Fruit fly (Drosophila melanogaster): ENCODE measurements around the gene Boh2.

Boh2 gene

DNA sequence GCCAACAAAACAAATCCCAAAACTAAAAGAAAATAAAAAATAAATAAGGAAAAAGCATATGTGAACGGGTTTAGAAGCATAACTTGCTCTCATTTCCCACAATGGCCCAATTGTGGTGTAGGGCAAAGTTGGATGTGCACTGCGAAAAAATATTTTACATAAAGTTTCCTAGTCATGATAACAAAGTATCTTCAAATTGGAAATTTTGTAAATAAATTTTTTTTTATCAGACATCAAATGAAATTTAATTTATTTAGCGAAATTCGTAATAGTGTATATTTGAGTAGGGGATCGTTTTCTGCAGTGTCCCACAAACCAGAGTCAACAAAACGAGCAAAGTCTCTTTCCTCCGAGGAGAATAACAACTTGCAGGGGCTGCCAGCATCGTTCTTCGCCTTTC lies 5.3 kb downstream of the Boh2 start (continued):
- TF ChIP-seq Spps (tag; optimal IDR thresholded peaks at IDR 0.05), result no peak
- no peak for TF ChIP-seq Hey (tag; optimal IDR thresholded peaks at IDR 0.05)
- TF ChIP-seq CG10543 (GFP tag; optimal IDR thresholded peaks at IDR 0.05), result no peak
- peak; percentile 29 for TF ChIP-seq Hsf (GFP tag; optimal IDR thresholded peaks at IDR 0.05)
- no peak for TF ChIP-seq chn (GFP tag; optimal IDR thresholded peaks at IDR 0.05)
- no peak for TF ChIP-seq Gug (GFP tag; IDR thresholded peaks at IDR 0.05)
- TF ChIP-seq CG5953 (GFP tag; IDR thresholded peaks at IDR 0.05), result no peak
- no peak for TF ChIP-seq trem (tag; optimal IDR thresholded peaks at IDR 0.05)
- peak; percentile 28 for TF ChIP-seq CG1603 (tag; optimal IDR thresholded peaks at IDR 0.05)
- TF ChIP-seq sd (tag; optimal IDR thresholded peaks at IDR 0.05), result no peak
- 0 out of 3 replicates have a peak, but pooled peaks have one; percentile 20 for TF ChIP-seq CG17361 (GFP tag; IDR thresholded peaks at IDR 0.05)
- no peak for TF ChIP-seq Aef1 (GFP tag; IDR thresholded peaks at IDR 0.05)
- TF ChIP-seq zf30C (GFP tag; optimal IDR thresholded peaks at IDR 0.05), result no peak
- no peak for TF ChIP-seq Optix (GFP tag; IDR thresholded peaks at IDR 0.05)
- no peak for TF ChIP-seq CG2120 (GFP tag; optimal IDR thresholded peaks at IDR 0.05)
- no peak for TF ChIP-seq toy (GFP tag; IDR thresholded peaks at IDR 0.05)
- TF ChIP-seq bbx (GFP tag; IDR thresholded peaks at IDR 0.05; ENCODE audit: partially characterized antibody), result no peak
- TF ChIP-seq hkb (optimal IDR thresholded peaks at IDR 0.05), result no peak
- TF ChIP-seq hkb (GFP tag; IDR thresholded peaks at IDR 0.05), result no peak
- no peak for TF ChIP-seq ash1 (GFP tag; optimal IDR thresholded peaks at IDR 0.05)
- TF ChIP-seq CG2199 (GFP tag; IDR thresholded peaks at IDR 0.05), result no peak
- TF ChIP-seq cwo (GFP tag; optimal IDR thresholded peaks at IDR 0.05), result no peak
- TF ChIP-seq B-H1 (GFP tag; IDR thresholded peaks at IDR 0.05), result no peak
- TF ChIP-seq klu (GFP tag; IDR thresholded peaks at IDR 0.05), result no peak
- no peak for TF ChIP-seq CG11560 (tag; IDR thresholded peaks at IDR 0.05)
- no peak for TF ChIP-seq mam (GFP tag; optimal IDR thresholded peaks at IDR 0.05)
- TF ChIP-seq crp (GFP tag; optimal IDR thresholded peaks at IDR 0.05), result no peak
- TF ChIP-seq CG14667 (GFP tag; IDR thresholded peaks at IDR 0.05), result no peak
- no peak for TF ChIP-seq MTF-1 (GFP tag; optimal IDR thresholded peaks at IDR 0.05; ENCODE audit: borderline replicate concordance)
- TF ChIP-seq CG8359 (GFP tag; optimal IDR thresholded peaks at IDR 0.05; ENCODE audit: borderline replicate concordance), result no peak
- no peak for TF ChIP-seq wor (GFP tag; IDR thresholded peaks at IDR 0.05)
- no peak for TF ChIP-seq eyg (GFP tag; optimal IDR thresholded peaks at IDR 0.05)
- no peak for TF ChIP-seq ato (GFP tag; IDR thresholded peaks at IDR 0.05; ENCODE audit: partially characterized antibody)
- no peak for TF ChIP-seq Ptx1 (GFP tag; IDR thresholded peaks at IDR 0.05)
- TF ChIP-seq shn (GFP tag; optimal IDR thresholded peaks at IDR 0.05), result no peak
- TF ChIP-seq CG1529 (GFP tag; optimal IDR thresholded peaks at IDR 0.05), result no peak
- peak; percentile 31; the same call in 1 of the 2 replicates for TF ChIP-seq vvl (GFP tag; IDR thresholded peaks at IDR 0.05)
- peak; percentile 56 for TF ChIP-seq CG11504 (tag; optimal IDR thresholded peaks at IDR 0.05)
- TF ChIP-seq CHES-1-like (GFP tag; optimal IDR thresholded peaks at IDR 0.05), result no peak
- TF ChIP-seq CG4854 (GFP tag; optimal IDR thresholded peaks at IDR 0.05), result no peak
- no peak for TF ChIP-seq slou (GFP tag; optimal IDR thresholded peaks at IDR 0.05)
- TF ChIP-seq fu2 (GFP tag; optimal IDR thresholded peaks at IDR 0.05), result no peak
- TF ChIP-seq zfh1 (GFP tag; IDR thresholded peaks at IDR 0.05), result 0 out of 3 replicates have a peak, but pooled peaks have one; percentile 27
- peak; percentile 7 for TF ChIP-seq PHDP (tag; optimal IDR thresholded peaks at IDR 0.05)
- no peak for TF ChIP-seq CTCF (GFP tag; optimal IDR thresholded peaks at IDR 0.05)
- peak; percentile 51 for TF ChIP-seq lbe (GFP tag; optimal IDR thresholded peaks at IDR 0.05)
- no peak for TF ChIP-seq gcm2 (GFP tag; optimal IDR thresholded peaks at IDR 0.05)
- TF ChIP-seq CG32767 (GFP tag; IDR thresholded peaks at IDR 0.05), result no peak
- TF ChIP-seq esg (GFP tag; conservative IDR thresholded peaks at IDR 0.05), result no peak
- TF ChIP-seq CG10274 (GFP tag; optimal IDR thresholded peaks at IDR 0.05), result no peak
- TF ChIP-seq CG7963 (GFP tag; IDR thresholded peaks at IDR 0.05; ENCODE audit: partially characterized antibody), result no peak
- no peak for TF ChIP-seq ara (GFP tag; IDR thresholded peaks at IDR 0.05)
- TF ChIP-seq CG12219 (GFP tag; optimal IDR thresholded peaks at IDR 0.05), result no peak

All from whole organism, embryonic.